Fruit fly (Drosophila melanogaster): ENCODE results near the gene CG1907.

Gene CG1907

dm6 chr3R:29618515-29619157 is at the start of gene CG1907:
Gene CG1907, plus strand, starts transcription at chr3R:29619065.
- TF ChIP-seq CG17801 (GFP tag; optimal IDR thresholded peaks at IDR 0.05; ENCODE audit: partially characterized antibody), result peak; percentile 97

dm6 chr3R:29570239-29570814 is 48.5 kb upstream of the CG1907 start:
- TF ChIP-seq CG17801 (GFP tag; optimal IDR thresholded peaks at IDR 0.05; ENCODE audit: partially characterized antibody), result no peak

- no peak for TF ChIP-seq CG17801 (GFP tag; optimal IDR thresholded peaks at IDR 0.05; ENCODE audit: partially characterized antibody)
Measured at dm6 chr3R:29572040-29572648, 46.7 kb upstream of the CG1907 start.

dm6 chr3R:29576009-29576408 is 42.9 kb upstream of the CG1907 start:
- TF ChIP-seq CG17801 (GFP tag; optimal IDR thresholded peaks at IDR 0.05; ENCODE audit: partially characterized antibody), result no peak

- no peak for TF ChIP-seq CG17801 (GFP tag; optimal IDR thresholded peaks at IDR 0.05; ENCODE audit: partially characterized antibody)
Measured at dm6 chr3R:29581420-29581819, 37.4 kb upstream of the CG1907 start.

dm6 chr3R:29583299-29583698 is 35.6 kb upstream of the CG1907 start:
- TF ChIP-seq CG17801 (GFP tag; optimal IDR thresholded peaks at IDR 0.05; ENCODE audit: partially characterized antibody), result no peak

- TF ChIP-seq CG17801 (GFP tag; optimal IDR thresholded peaks at IDR 0.05; ENCODE audit: partially characterized antibody), result no peak
Measured at dm6 chr3R:29584266-29584665, 34.6 kb upstream of the CG1907 start.

- TF ChIP-seq CG17801 (GFP tag; optimal IDR thresholded peaks at IDR 0.05; ENCODE audit: partially characterized antibody), result no peak
Measured at dm6 chr3R:29585015-29585701, 33.7 kb upstream of the CG1907 start.

- no peak for TF ChIP-seq CG17801 (GFP tag; optimal IDR thresholded peaks at IDR 0.05; ENCODE audit: partially characterized antibody)
Measured at dm6 chr3R:29586743-29587142, 32.1 kb upstream of the CG1907 start.

- no peak for TF ChIP-seq CG17801 (GFP tag; optimal IDR thresholded peaks at IDR 0.05; ENCODE audit: partially characterized antibody)
Measured at dm6 chr3R:29588004-29588403, 30.9 kb upstream of the CG1907 start, which contains the start of gene CG7567. Gene CG7567, minus strand, starts transcription at chr3R:29588104.

dm6 chr3R:29589662-29590061 is 29.2 kb upstream of the CG1907 start, which contains the start of gene CG11470:
Gene CG11470, minus strand, starts transcription at chr3R:29589762.
- no peak for TF ChIP-seq CG17801 (GFP tag; optimal IDR thresholded peaks at IDR 0.05; ENCODE audit: partially characterized antibody)

dm6 chr3R:29590806-29591205 is 28.1 kb upstream of the CG1907 start, which contains the start of gene CG31041:
Gene CG31041, minus strand, starts transcription at chr3R:29590906.
- no peak for TF ChIP-seq CG17801 (GFP tag; optimal IDR thresholded peaks at IDR 0.05; ENCODE audit: partially characterized antibody)

- peak; percentile 2 for TF ChIP-seq CG17801 (GFP tag; optimal IDR thresholded peaks at IDR 0.05; ENCODE audit: partially characterized antibody)
Measured at dm6 chr3R:29591481-29592138, 27.3 kb upstream of the CG1907 start, which contains the start of gene alph. Gene alph, plus strand, starts transcription at chr3R:29591831.

dm6 chr3R:29592139-29592814 is 26.6 kb upstream of the CG1907 start:
- no peak for TF ChIP-seq CG17801 (GFP tag; optimal IDR thresholded peaks at IDR 0.05; ENCODE audit: partially characterized antibody)

Data from ovary, adult (tissue).